Worm (Caenorhabditis elegans): ENCODE data around the gene penr-1.

DNA sequence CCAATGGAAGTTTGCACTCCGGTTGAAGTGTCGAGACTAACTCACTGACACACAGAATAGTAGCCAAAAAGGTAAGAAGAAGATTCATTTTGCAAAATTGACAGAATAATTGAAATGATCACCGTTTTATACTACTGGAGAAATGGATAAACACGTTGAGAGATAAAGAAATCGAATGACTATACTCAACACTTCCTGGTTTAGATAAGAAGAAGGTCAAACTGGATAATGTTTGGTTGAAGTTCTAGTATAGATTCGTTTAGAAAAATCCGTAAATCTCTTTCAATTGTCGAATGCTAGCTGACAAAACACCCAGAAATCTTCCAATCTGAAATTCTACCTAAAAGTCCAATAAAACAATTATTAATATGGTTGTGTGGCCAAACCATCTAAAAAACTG, 18.0 kb downstream of the penr-1 start, which contains the start of gene Y49G5A.1:
- TF ChIP-seq ces-1 (GFP tag; optimal IDR thresholded peaks at IDR 0.05) = no peak
- no peak for TF ChIP-seq daf-19 (GFP tag; conservative IDR thresholded peaks at IDR 0.05)
- TF ChIP-seq R02D3.7 (tag; optimal IDR thresholded peaks at IDR 0.05) = no peak
- TF ChIP-seq pqm-1 (tag; optimal IDR thresholded peaks at IDR 0.05) = no peak
- no peak for TF ChIP-seq lin-15B (tag; optimal IDR thresholded peaks at IDR 0.05)
- TF ChIP-seq ama-1 (optimal IDR thresholded peaks at IDR 0.05) = no peak
- no peak for TF ChIP-seq hlh-30 (tag; optimal IDR thresholded peaks at IDR 0.05; ENCODE audit: insufficient read depth)
- TF ChIP-seq nhr-77 (tag; optimal IDR thresholded peaks at IDR 0.05) = no peak
- TF ChIP-seq unc-130 (GFP tag; optimal IDR thresholded peaks at IDR 0.05) = no peak
- no peak for TF ChIP-seq unc-62 (GFP tag; optimal IDR thresholded peaks at IDR 0.05 in 1 of 2)
- no peak for TF ChIP-seq unc-62 (tag; optimal IDR thresholded peaks at IDR 0.05)
- no peak for TF ChIP-seq lin-1 (GFP tag; IDR thresholded peaks at IDR 0.05)
- TF ChIP-seq ceh-82 (tag; optimal IDR thresholded peaks at IDR 0.05) = no peak

Data from whole organism, L4 larva.